Worm (Caenorhabditis elegans): ENCODE measurements around the gene C25G4.7.

- TF ChIP-seq pha-2 (tag; optimal IDR thresholded peaks at IDR 0.05) (no peak), fkh-10 (GFP tag; optimal IDR thresholded peaks at IDR 0.05) (no peak), ceh-6 (GFP tag; optimal IDR thresholded peaks at IDR 0.05) (no peak)
Measured at ce11 chrIV:12438359-12438758, 18.4 kb upstream of the C25G4.7 start, which contains the start of gene clec-185.
